Worm (Caenorhabditis elegans) whole organism, L3 larva: ENCODE data around the gene F32D8.3.
A peak's percentile ranks its signal among the peaks of the same experiment; 100 is the strongest.

ENCODE experiments used
- R02D3.7 ChIP-seq: fragments of 150-350 bp; optimal IDR thresholded peaks from 2 replicates; lab custom pipeline; 2014; ENCODE audit warnings: missing biosample characterization, missing genetic modification characterization
- ZK546.5 ChIP-seq: sonication (generic microtip); optimal IDR thresholded peaks from 2 replicates; lab custom pipeline; 2017; ENCODE audit warnings: missing biosample characterization, missing genetic modification characterization
- ama-1 ChIP-seq: fragments of 150-350 bp; optimal IDR thresholded peaks from 2 replicates; lab custom pipeline; 2018
- ceh-16 ChIP-seq: sonication (generic microtip); optimal IDR thresholded peaks from 2 replicates; lab custom pipeline; 2017; ENCODE audit warnings: missing biosample characterization, missing genetic modification characterization
- ceh-28 ChIP-seq: fragments of 150-350 bp; optimal IDR thresholded peaks from 2 replicates; lab custom pipeline; 2014; ENCODE audit warnings: missing biosample characterization, missing genetic modification reagents, missing genetic modification characterization
- ceh-82 ChIP-seq: fragments of 150-350 bp; optimal IDR thresholded peaks from 2 replicates; lab custom pipeline; 2014; ENCODE audit warnings: missing biosample characterization, missing genetic modification characterization
- ceh-9 ChIP-seq: sonication (generic microtip); optimal IDR thresholded peaks from 2 replicates; lab custom pipeline; 2018; ENCODE audit warnings: missing biosample characterization, missing genetic modification characterization
- daf-12 ChIP-seq: fragments of 150-350 bp; optimal IDR thresholded peaks from 2 replicates; lab custom pipeline; 2014; ENCODE audit warnings: missing biosample characterization, missing genetic modification reagents, missing genetic modification characterization
- egl-27 ChIP-seq: sonication (generic microtip); optimal IDR thresholded peaks from 4 replicates; lab custom pipeline; 2017; ENCODE audit warnings: missing biosample characterization, missing genetic modification reagents, missing genetic modification characterization
- egl-5 ChIP-seq: fragments of 150-350 bp; optimal IDR thresholded peaks from 2 replicates; lab custom pipeline; 2017; ENCODE audit warnings: missing biosample characterization, missing genetic modification reagents, missing genetic modification characterization, inconsistent platforms
- elt-1 ChIP-seq: fragments of 150-350 bp; optimal IDR thresholded peaks from 2 replicates; lab custom pipeline; 2014; ENCODE audit warnings: missing biosample characterization, missing genetic modification characterization
- elt-2 ChIP-seq: sonication (generic microtip); optimal IDR thresholded peaks from 2 replicates; lab custom pipeline; 2016; ENCODE audit warnings: missing genetic modification reagents, mild to moderate bottlenecking, missing genetic modification characterization, missing compliant biosample characterization
- elt-3 ChIP-seq, 3 experiments: fragments of 150-350 bp in 1 of 3; sonication (generic microtip) in 2 of 3; optimal IDR thresholded peaks; 2 replicates in 2 of 3; 4 replicates in 1 of 3; lab custom pipeline; 2014 to 2017; ENCODE audit warnings: missing biosample characterization in 3 of 3, missing genetic modification characterization in 3 of 3
- eor-1 ChIP-seq, 2 experiments: fragments of 150-350 bp; optimal IDR thresholded peaks; 2 replicates each; lab custom pipeline; 2014 to 2018; ENCODE audit warnings: missing biosample characterization in 2 of 2, missing genetic modification characterization in 2 of 2
- fkh-10 ChIP-seq: sonication (generic microtip); optimal IDR thresholded peaks from 2 replicates; lab custom pipeline; 2017; ENCODE audit warnings: missing biosample characterization, missing genetic modification reagents, missing genetic modification characterization
- fkh-2 ChIP-seq: fragments of 150-350 bp; optimal IDR thresholded peaks from 2 replicates; lab custom pipeline; 2014; ENCODE audit warnings: missing biosample characterization, missing genetic modification reagents, missing genetic modification characterization
- fos-1 ChIP-seq: fragments of 150-350 bp; optimal IDR thresholded peaks from 2 replicates; lab custom pipeline; 2014; ENCODE audit warnings: missing biosample characterization, missing genetic modification characterization
- hmg-11 ChIP-seq: sonication (generic microtip); optimal IDR thresholded peaks from 2 replicates; lab custom pipeline; 2016; ENCODE audit warnings: missing genetic modification characterization, missing compliant biosample characterization
- jun-1 ChIP-seq: fragments of 150-350 bp; optimal IDR thresholded peaks from 2 replicates; lab custom pipeline; 2014; ENCODE audit warnings: missing biosample characterization, missing genetic modification reagents, missing genetic modification characterization
- lin-15B ChIP-seq: fragments of 150-350 bp; optimal IDR thresholded peaks from 2 replicates; lab custom pipeline; 2014; ENCODE audit warnings: missing biosample characterization, missing genetic modification characterization
- lin-39 ChIP-seq: fragments of 150-350 bp; optimal IDR thresholded peaks from 2 replicates; lab custom pipeline; 2018; ENCODE audit warnings: missing biosample characterization, missing genetic modification reagents, missing genetic modification characterization
- lsy-12 ChIP-seq: sonication (generic microtip); optimal IDR thresholded peaks from 2 replicates; lab custom pipeline; 2016; ENCODE audit warnings: mild to moderate bottlenecking, missing genetic modification characterization, missing compliant biosample characterization
- mdl-1 ChIP-seq: fragments of 150-350 bp; optimal IDR thresholded peaks from 2 replicates; lab custom pipeline; 2014; ENCODE audit warnings: missing biosample characterization, missing genetic modification characterization
- mml-1 ChIP-seq: fragments of 150-350 bp; sonication (generic microtip); optimal IDR thresholded peaks from 3 replicates; lab custom pipeline; 2014; ENCODE audit warnings: missing biosample characterization, missing genetic modification characterization
- nfya-1 ChIP-seq: sonication (generic microtip); optimal IDR thresholded peaks from 2 replicates; lab custom pipeline; 2017; ENCODE audit warnings: missing genetic modification characterization, mild to moderate bottlenecking, missing compliant biosample characterization, antibody characterized with exemption, moderate library complexity; ENCODE audit not compliant: insufficient read depth
- nhr-11 ChIP-seq: fragments of 150-350 bp; optimal IDR thresholded peaks from 2 replicates; lab custom pipeline; 2014; ENCODE audit warnings: missing biosample characterization, missing genetic modification characterization
- nhr-12 ChIP-seq: fragments of 150-350 bp; optimal IDR thresholded peaks from 2 replicates; lab custom pipeline; 2014; ENCODE audit warnings: missing biosample characterization, missing genetic modification characterization
- nhr-23 ChIP-seq: fragments of 150-350 bp; optimal IDR thresholded peaks from 2 replicates; lab custom pipeline; 2014; ENCODE audit warnings: missing biosample characterization, missing genetic modification reagents, missing genetic modification characterization
- nhr-237 ChIP-seq: fragments of 150-350 bp; optimal IDR thresholded peaks from 2 replicates; lab custom pipeline; 2014; ENCODE audit warnings: missing biosample characterization, missing genetic modification characterization
- nhr-25 ChIP-seq: sonication (generic microtip); optimal IDR thresholded peaks from 2 replicates; lab custom pipeline; 2017; ENCODE audit warnings: missing biosample characterization, missing genetic modification characterization
- nhr-28 ChIP-seq: fragments of 150-350 bp; optimal IDR thresholded peaks from 2 replicates; lab custom pipeline; 2014; ENCODE audit warnings: missing biosample characterization, missing genetic modification characterization
- nhr-43 ChIP-seq: sonication (generic microtip); optimal IDR thresholded peaks from 2 replicates; lab custom pipeline; 2016; ENCODE audit warnings: mild to moderate bottlenecking, missing genetic modification characterization, missing compliant biosample characterization; ENCODE audit not compliant: poor library complexity, severe bottlenecking
- nhr-76 ChIP-seq: fragments of 150-350 bp; sonication (generic microtip); optimal IDR thresholded peaks from 5 replicates; lab custom pipeline; 2014; ENCODE audit warnings: missing biosample characterization, missing genetic modification characterization
- nhr-77 ChIP-seq: fragments of 150-350 bp; optimal IDR thresholded peaks from 2 replicates; lab custom pipeline; 2014; ENCODE audit warnings: missing biosample characterization, missing genetic modification characterization
- pha-4 ChIP-seq: fragments of 150-350 bp; optimal IDR thresholded peaks from 2 replicates; lab custom pipeline; 2014; ENCODE audit warnings: missing biosample characterization, missing genetic modification reagents, missing genetic modification characterization
- pqm-1 ChIP-seq: fragments of 150-350 bp; optimal IDR thresholded peaks from 2 replicates; lab custom pipeline; 2017; ENCODE audit warnings: missing biosample characterization, missing genetic modification characterization, inconsistent platforms
- sea-2 ChIP-seq: fragments of 150-350 bp; sonication (generic microtip); optimal IDR thresholded peaks from 4 replicates; lab custom pipeline; 2014; ENCODE audit warnings: missing biosample characterization, missing genetic modification reagents, missing genetic modification characterization
- skn-1 ChIP-seq: fragments of 150-350 bp; optimal IDR thresholded peaks from 2 replicates; lab custom pipeline; 2014; ENCODE audit warnings: missing biosample characterization, missing genetic modification characterization
- snpc-4 ChIP-seq: fragments of 150-350 bp; optimal IDR thresholded peaks from 2 replicates; lab custom pipeline; 2014; ENCODE audit warnings: missing biosample characterization, missing genetic modification characterization
- tbx-2 ChIP-seq: sonication (generic microtip); optimal IDR thresholded peaks from 2 replicates; lab custom pipeline; 2016; ENCODE audit warnings: mild to moderate bottlenecking, missing genetic modification characterization, missing compliant biosample characterization
- unc-39 ChIP-seq: sonication (generic microtip); optimal IDR thresholded peaks from 4 replicates; lab custom pipeline; 2017; ENCODE audit warnings: missing biosample characterization, missing genetic modification characterization
- unc-62 ChIP-seq: fragments of 150-350 bp; sonication (generic microtip); optimal IDR thresholded peaks from 4 replicates; lab custom pipeline; 2014; ENCODE audit warnings: missing biosample characterization, missing genetic modification reagents, missing genetic modification characterization
- zag-1 ChIP-seq: fragments of 150-350 bp; optimal IDR thresholded peaks from 2 replicates; lab custom pipeline; 2014; ENCODE audit warnings: missing biosample characterization, missing genetic modification characterization
- ztf-11 ChIP-seq: fragments of 150-350 bp; optimal IDR thresholded peaks from 2 replicates; lab custom pipeline; 2014; ENCODE audit warnings: missing biosample characterization, missing genetic modification characterization
- ztf-4 ChIP-seq: fragments of 150-350 bp; optimal IDR thresholded peaks from 2 replicates; lab custom pipeline; 2014; ENCODE audit warnings: missing biosample characterization, missing genetic modification characterization

The F32D8.3 gene

DNA sequence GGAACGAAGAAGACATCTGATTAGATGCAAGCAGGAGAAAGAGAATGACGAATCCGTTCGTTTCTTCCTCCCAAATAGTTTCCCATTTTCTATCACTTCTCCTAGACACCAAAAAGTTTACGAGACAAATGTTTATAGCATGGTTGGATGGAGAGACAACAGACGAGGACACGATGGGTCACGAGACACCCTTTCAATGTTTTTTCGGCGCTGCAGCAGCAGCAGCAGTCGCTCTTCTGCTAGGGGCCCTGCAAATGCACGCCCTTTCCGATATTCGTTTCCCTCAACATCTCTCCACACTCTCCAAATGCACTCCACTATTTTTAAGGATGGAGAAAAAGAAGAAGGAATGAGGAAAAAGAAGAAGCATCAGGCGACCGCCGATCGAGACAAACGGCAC is 28.3 kb upstream of the F32D8.3 start (continued):
- TF ChIP-seq sea-2: no peak
- peak; percentile 36 for TF ChIP-seq elt-2 (tag; lab: Kevin White, UChicago)
- TF ChIP-seq ceh-28 (tag; lab: Kevin White, UChicago): peak; percentile 52
- TF ChIP-seq ama-1: peak; percentile 52
- no peak for TF ChIP-seq ztf-11
- no peak for TF ChIP-seq nhr-28 (tag; lab: Kevin White, UChicago)
- no peak for TF ChIP-seq nhr-12
- no peak for TF ChIP-seq nhr-25 (tag; lab: Kevin White, UChicago)
- peak; percentile 65 for TF ChIP-seq nhr-43
- no peak for TF ChIP-seq ceh-16 (tag; lab: Kevin White, UChicago)
- peak; percentile 85 for TF ChIP-seq nfya-1 (tag; lab: Kevin White, UChicago)
- no peak for TF ChIP-seq ZK546.5 (tag; lab: Kevin White, UChicago)
- TF ChIP-seq nhr-11 (tag; lab: Kevin White, UChicago): peak; percentile 63
- no peak for TF ChIP-seq fkh-2 (tag; lab: Kevin White, UChicago)
- TF ChIP-seq lsy-12: peak; percentile 59
- TF ChIP-seq eor-1 (tag; optimal IDR thresholded peaks at IDR 0.05; lab: Kevin White, UChicago): no peak
- no peak for TF ChIP-seq elt-1 (tag; lab: Kevin White, UChicago)
- TF ChIP-seq hmg-11 (tag; lab: Kevin White, UChicago): peak; percentile 69
- no peak for TF ChIP-seq lin-15B

DNA sequence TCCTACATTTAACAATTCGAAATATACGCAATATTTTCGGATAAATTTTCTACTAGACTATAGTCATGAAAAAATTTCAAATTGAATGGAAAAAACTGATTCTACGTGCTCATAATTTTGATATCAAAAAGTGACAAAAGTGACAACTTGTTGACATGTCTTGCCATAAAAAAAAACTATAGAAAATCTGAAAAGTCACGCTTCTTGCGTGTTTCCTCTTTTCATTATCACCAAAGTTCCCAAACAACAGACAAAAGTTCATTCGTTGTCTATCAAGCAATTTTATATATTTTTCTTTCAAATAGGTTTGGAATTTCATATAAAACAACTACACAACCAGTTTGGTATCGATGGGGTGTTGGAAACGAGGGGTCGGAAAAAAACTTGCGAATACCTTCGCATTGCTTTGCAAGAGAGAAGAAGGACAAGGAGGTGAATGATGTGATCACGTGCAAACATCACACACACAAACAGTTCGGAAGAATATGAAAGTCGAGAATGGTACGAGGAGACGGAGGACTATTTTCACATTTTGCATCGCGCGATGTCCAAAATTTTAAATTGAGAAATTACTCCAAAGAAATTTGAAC is 27.5 kb upstream of the F32D8.3 start:
- TF ChIP-seq ztf-11 (no peak), nhr-23 (peak; percentile 26), pha-4 (peak; percentile 22), sea-2 (no peak), eor-1 (tag; optimal IDR thresholded peaks at IDR 0.05; lab: Kevin White, UChicago) (no peak), daf-12 (tag; lab: Kevin White, UChicago) (no peak), lsy-12 (no peak), lin-15B (no peak), ama-1 (no peak), mdl-1 (no peak), fkh-2 (tag; lab: Kevin White, UChicago) (no peak), nhr-76 (tag; lab: Kevin White, UChicago) (no peak), zag-1 (tag; lab: Kevin White, UChicago) (no peak), lin-39 (no peak), nhr-43 (peak; percentile 32), ztf-4 (no peak), elt-1 (tag; lab: Kevin White, UChicago) (no peak), jun-1 (no peak), fos-1 (tag; lab: Kevin White, UChicago) (no peak), fkh-10 (GFP tag; lab: Kevin White, UChicago) (no peak), tbx-2 (no peak), mml-1 (no peak), egl-27 (tag; lab: Kevin White, UChicago) (no peak), ceh-28 (tag; lab: Kevin White, UChicago) (no peak), elt-2 (tag; lab: Kevin White, UChicago) (peak; percentile 53), ceh-9 (tag; lab: Kevin White, UChicago) (no peak), R02D3.7 (tag; lab: Kevin White, UChicago) (no peak), ceh-16 (tag; lab: Kevin White, UChicago) (no peak), elt-3 (tag; optimal IDR thresholded peaks at IDR 0.05; lab: Kevin White, UChicago) (no peak), unc-62 (GFP tag; lab: Kevin White, UChicago) (no peak), nhr-77 (tag; lab: Kevin White, UChicago) (no peak), nhr-237 (tag; lab: Kevin White, UChicago) (no peak), skn-1 (tag; lab: Kevin White, UChicago) (no peak), nhr-25 (tag; lab: Kevin White, UChicago) (peak; percentile 40), nhr-11 (tag; lab: Kevin White, UChicago) (no peak), snpc-4 (tag; lab: Kevin White, UChicago) (no peak), unc-39 (no peak), pqm-1 (tag; lab: Kevin White, UChicago) (no peak), hmg-11 (tag; lab: Kevin White, UChicago) (no peak), ceh-82 (tag; lab: Kevin White, UChicago) (no peak), egl-5 (tag; lab: Kevin White, UChicago) (no peak)
